Fruit fly (Drosophila melanogaster) whole organism, embryonic: Measurements from ENCODE around the gene Invadolysin.

ENCODE experiments used
- CG10147 ChIP-seq: fragments of 200-800 bp; sonication (Bioruptor generic); optimal IDR thresholded peaks from 2 replicates; lab custom pipeline; 2019; ENCODE audit warnings: missing biosample characterization, mild to moderate bottlenecking, missing genetic modification characterization, moderate library complexity
- CG1024 ChIP-seq: fragments of 200-800 bp; sonication (Bioruptor generic); IDR thresholded peaks from 2 replicates; pipeline ENCODE4 v1.3.6; 2022; ENCODE audit warnings: missing biosample characterization, missing genetic modification characterization
- CG10654 ChIP-seq: fragments of 200-800 bp; sonication (Bioruptor generic); optimal IDR thresholded peaks from 2 replicates; lab custom pipeline; 2016; ENCODE audit warnings: missing biosample characterization, missing genetic modification characterization
- CG11560 ChIP-seq: fragments of 200-800 bp; sonication (Bioruptor generic); IDR thresholded peaks from 3 replicates; pipeline ENCODE4 v1.3.6; 2022; ENCODE audit warnings: missing biosample characterization, missing genetic modification characterization
- CG11696 ChIP-seq: fragments of 200-800 bp; sonication (Bioruptor generic); IDR thresholded peaks from 2 replicates; pipeline ENCODE4 v1.3.6; 2022; ENCODE audit warnings: missing biosample characterization, missing genetic modification characterization
- CG13123 ChIP-seq: fragments of 200-800 bp; sonication (Bioruptor generic); optimal IDR thresholded peaks from 2 replicates; lab custom pipeline; 2016; ENCODE audit warnings: missing biosample characterization, missing genetic modification characterization
- CG1602 ChIP-seq: fragments of 200-800 bp; sonication (Bioruptor generic); optimal IDR thresholded peaks from 3 replicates; lab custom pipeline; 2016; ENCODE audit warnings: missing biosample characterization, missing genetic modification characterization
- CG1647 ChIP-seq: fragments of 200-800 bp; sonication (Bioruptor generic); optimal IDR thresholded peaks from 3 replicates; lab custom pipeline; 2016; ENCODE audit warnings: missing biosample characterization, missing genetic modification characterization
- CG16779 ChIP-seq: fragments of 200-800 bp; sonication (Bioruptor generic); IDR thresholded peaks from 2 replicates; pipeline ENCODE4 v1.3.6; 2022; ENCODE audit warnings: missing biosample characterization, missing genetic modification characterization
- CG17912 ChIP-seq: fragments of 200-800 bp; sonication (Bioruptor generic); optimal IDR thresholded peaks from 2 replicates; lab custom pipeline; 2018; ENCODE audit warnings: missing biosample characterization, mild to moderate bottlenecking, missing genetic modification characterization
- CG1792 ChIP-seq: fragments of 200-800 bp; sonication (Bioruptor generic); optimal IDR thresholded peaks from 2 replicates; lab custom pipeline; 2016; ENCODE audit warnings: missing biosample characterization, missing genetic modification characterization
- CG30403 ChIP-seq: fragments of 200-800 bp; sonication (Bioruptor generic); optimal IDR thresholded peaks from 3 replicates; lab custom pipeline; 2016; ENCODE audit warnings: missing biosample characterization, missing genetic modification characterization
- CG31388 ChIP-seq: fragments of 200-800 bp; sonication (Bioruptor generic); optimal IDR thresholded peaks from 2 replicates; lab custom pipeline; 2016; ENCODE audit warnings: missing biosample characterization, missing genetic modification characterization
- CG3407 ChIP-seq: fragments of 200-800 bp; sonication (Bioruptor generic); optimal IDR thresholded peaks from 2 replicates; lab custom pipeline; 2018; ENCODE audit warnings: missing biosample characterization, mild to moderate bottlenecking, missing genetic modification characterization
- CG34224 ChIP-seq: fragments of 200-800 bp; sonication (Bioruptor generic); IDR thresholded peaks from 3 replicates; pipeline ENCODE4 v1.3.6; 2022; ENCODE audit warnings: missing biosample characterization, missing genetic modification characterization; ENCODE audit not compliant: partially characterized antibody
- CG3726 ChIP-seq: fragments of 200-800 bp; sonication (Bioruptor generic); IDR thresholded peaks from 3 replicates; pipeline ENCODE4, ENCODE4 v1.3.6; 2022; ENCODE audit warnings: missing biosample characterization, missing genetic modification characterization
- CG4730 ChIP-seq: fragments of 200-800 bp; sonication (Bioruptor generic); IDR thresholded peaks from 2 replicates; pipeline ENCODE4 v1.3.6; 2022; ENCODE audit warnings: missing biosample characterization, missing genetic modification characterization
- CG5180 ChIP-seq: fragments of 200-800 bp; sonication (Bioruptor generic); optimal IDR thresholded peaks from 3 replicates; lab custom pipeline; 2017; ENCODE audit warnings: missing biosample characterization, missing genetic modification characterization, mild to moderate bottlenecking, moderate library complexity, missing genetic modification reagents
- CG6791 ChIP-seq: fragments of 200-800 bp; sonication (Bioruptor generic); IDR thresholded peaks from 3 replicates; pipeline ENCODE4 v1.3.6; 2022; ENCODE audit warnings: missing biosample characterization, missing genetic modification characterization; ENCODE audit not compliant: partially characterized antibody
- CG7271 ChIP-seq: fragments of 200-800 bp; sonication (Bioruptor generic); optimal IDR thresholded peaks from 2 replicates; lab custom pipeline; 2018; ENCODE audit warnings: missing biosample characterization, mild to moderate bottlenecking, missing genetic modification characterization, moderate library complexity
- CG9932 ChIP-seq: fragments of 200-800 bp; sonication (Bioruptor generic); IDR thresholded peaks from 2 replicates; pipeline ENCODE4 v1.3.6; 2022; ENCODE audit warnings: missing biosample characterization, missing genetic modification characterization
- CrebB ChIP-seq: fragments of 200-800 bp; sonication (Bioruptor generic); optimal IDR thresholded peaks from 3 replicates; lab custom pipeline; 2018; ENCODE audit warnings: missing biosample characterization, mild to moderate bottlenecking, missing genetic modification characterization
- D ChIP-seq, 2 experiments: fragments of 200-800 bp in 1 of 2; fragments of >200 bp in 1 of 2; sonication (Bioruptor generic) in 1 of 2; optimal IDR thresholded peaks; 2 replicates in 1 of 2; 3 replicates in 1 of 2; lab custom pipeline; 2017; ENCODE audit warnings: mild to moderate bottlenecking in 1 of 2, missing biosample characterization in 1 of 2, missing genetic modification characterization in 1 of 2, missing genetic modification reagents in 1 of 2
- D19B ChIP-seq: fragments of 200-800 bp; sonication (Bioruptor generic); optimal IDR thresholded peaks from 2 replicates; lab custom pipeline; 2017; ENCODE audit warnings: missing biosample characterization, mild to moderate bottlenecking, missing genetic modification characterization
- Dp ChIP-seq: fragments of 200-800 bp; sonication (Bioruptor generic); optimal IDR thresholded peaks from 2 replicates; lab custom pipeline; 2018; ENCODE audit warnings: missing biosample characterization, mild to moderate bottlenecking, missing genetic modification characterization, moderate library complexity
- HLH3B ChIP-seq: fragments of 200-800 bp; sonication (Bioruptor generic); IDR thresholded peaks from 2 replicates; pipeline ENCODE4 v1.3.6; 2022; ENCODE audit warnings: missing biosample characterization, missing genetic modification characterization
- Hand ChIP-seq: fragments of 200-800 bp; sonication (Bioruptor generic); optimal IDR thresholded peaks from 2 replicates; lab custom pipeline; 2017; ENCODE audit warnings: mild to moderate bottlenecking, missing biosample characterization, missing genetic modification reagents, missing genetic modification characterization
- Nf-YA ChIP-seq: fragments of 200-800 bp; sonication (Bioruptor generic); IDR thresholded peaks from 2 replicates; pipeline ENCODE4 v1.3.6; 2022; ENCODE audit warnings: missing biosample characterization, missing genetic modification characterization
- Optix ChIP-seq: fragments of 200-800 bp; sonication (Bioruptor generic); IDR thresholded peaks from 3 replicates; pipeline ENCODE4 v1.3.6; 2022; ENCODE audit warnings: missing biosample characterization, missing genetic modification characterization
- Rx ChIP-seq: fragments of 200-800 bp; sonication (Bioruptor generic); IDR thresholded peaks from 2 replicates; pipeline ENCODE4 v1.3.6; 2022; ENCODE audit warnings: missing biosample characterization, missing genetic modification characterization
- Tbp ChIP-seq: fragments of >200 bp; optimal IDR thresholded peaks from 2 replicates; lab custom pipeline; 2018; ENCODE audit warnings: missing biosample characterization, missing genetic modification characterization
- abd-A ChIP-seq: fragments of 200-800 bp; sonication (Bioruptor generic); optimal IDR thresholded peaks from 3 replicates; lab custom pipeline; 2019; ENCODE audit warnings: missing biosample characterization, mild to moderate bottlenecking, missing genetic modification characterization, moderate library complexity
- bcd ChIP-seq: fragments of 200-800 bp; sonication (Bioruptor generic); optimal IDR thresholded peaks from 2 replicates; lab custom pipeline; 2017; ENCODE audit warnings: missing biosample characterization, mild to moderate bottlenecking, missing genetic modification characterization
- crp ChIP-seq, 2 experiments: fragments of 200-800 bp; sonication (Bioruptor generic); optimal IDR thresholded peaks; 2 replicates in 1 of 2; 3 replicates in 1 of 2; lab custom pipeline; 2017; ENCODE audit warnings: missing biosample characterization in 2 of 2, missing genetic modification characterization in 2 of 2, mild to moderate bottlenecking in 1 of 2, moderate library complexity in 1 of 2
- gt ChIP-seq: fragments of 200-800 bp; sonication (Bioruptor generic); IDR thresholded peaks from 2 replicates; pipeline ENCODE4 v1.3.6; 2022; ENCODE audit warnings: missing biosample characterization, missing genetic modification characterization
- hb ChIP-seq: fragments of 200-800 bp; sonication (Bioruptor generic); IDR thresholded peaks from 3 replicates; pipeline ENCODE4 v1.3.6; 2022; ENCODE audit warnings: missing biosample characterization, missing genetic modification characterization; ENCODE audit not compliant: partially characterized antibody
- inv ChIP-seq: fragments of 200-800 bp; sonication (Bioruptor generic); IDR thresholded peaks from 2 replicates; pipeline ENCODE4 v1.3.6; 2022; ENCODE audit warnings: missing biosample characterization, missing genetic modification characterization; ENCODE audit not compliant: partially characterized antibody
- jigr1 ChIP-seq: fragments of 200-800 bp; sonication (Bioruptor generic); IDR thresholded peaks from 3 replicates; pipeline ENCODE4 v1.3.6; 2022; ENCODE audit warnings: missing biosample characterization, missing genetic modification characterization
- peb ChIP-seq: fragments of 200-800 bp; sonication (Bioruptor generic); IDR thresholded peaks from 2 replicates; pipeline ENCODE4 v1.3.6; 2022; ENCODE audit warnings: missing biosample characterization, missing genetic modification characterization
- row ChIP-seq: fragments of 200-800 bp; sonication (Bioruptor generic); IDR thresholded peaks from 3 replicates; pipeline ENCODE4 v1.3.6; 2022; ENCODE audit warnings: missing biosample characterization, missing genetic modification characterization
- sc ChIP-seq, 3 experiments: fragments of >200 bp in 2 of 3; fragments of 200-800 bp in 1 of 3; sonication (Bioruptor generic) in 1 of 3; optimal IDR thresholded peaks; 2 replicates in 2 of 3; 3 replicates in 1 of 3; lab custom pipeline; 2017; ENCODE audit warnings: mild to moderate bottlenecking in 1 of 3, missing biosample characterization in 1 of 3, missing genetic modification characterization in 1 of 3, missing genetic modification reagents in 1 of 3
- scrt ChIP-seq: fragments of 200-800 bp; sonication (Bioruptor generic); optimal IDR thresholded peaks from 2 replicates; lab custom pipeline; 2018; ENCODE audit warnings: missing biosample characterization, mild to moderate bottlenecking, missing genetic modification characterization, moderate library complexity
- slp2 ChIP-seq: fragments of 200-800 bp; sonication (Bioruptor generic); optimal IDR thresholded peaks from 2 replicates; lab custom pipeline; 2016; ENCODE audit warnings: missing biosample characterization, missing genetic modification characterization
- sna ChIP-seq: fragments of 200-800 bp; sonication (Bioruptor generic); IDR thresholded peaks from 2 replicates; pipeline ENCODE4 v1.3.6; 2022; ENCODE audit warnings: missing biosample characterization, missing genetic modification characterization; ENCODE audit not compliant: partially characterized antibody
- so ChIP-seq: fragments of 200-800 bp; sonication (Bioruptor generic); IDR thresholded peaks from 3 replicates; pipeline ENCODE4 v1.3.6; 2022; ENCODE audit warnings: missing biosample characterization, missing genetic modification characterization
- tgo ChIP-seq: fragments of 200-800 bp; sonication (Bioruptor generic); IDR thresholded peaks from 3 replicates; pipeline ENCODE4 v1.3.6; 2022; ENCODE audit warnings: missing biosample characterization, missing genetic modification characterization
- vnd ChIP-seq: fragments of 200-800 bp; sonication (Bioruptor generic); IDR thresholded peaks from 3 replicates; pipeline ENCODE4 v1.3.6; 2022; ENCODE audit warnings: missing biosample characterization, missing genetic modification characterization; ENCODE audit not compliant: partially characterized antibody

Invadolysin gene

DNA sequence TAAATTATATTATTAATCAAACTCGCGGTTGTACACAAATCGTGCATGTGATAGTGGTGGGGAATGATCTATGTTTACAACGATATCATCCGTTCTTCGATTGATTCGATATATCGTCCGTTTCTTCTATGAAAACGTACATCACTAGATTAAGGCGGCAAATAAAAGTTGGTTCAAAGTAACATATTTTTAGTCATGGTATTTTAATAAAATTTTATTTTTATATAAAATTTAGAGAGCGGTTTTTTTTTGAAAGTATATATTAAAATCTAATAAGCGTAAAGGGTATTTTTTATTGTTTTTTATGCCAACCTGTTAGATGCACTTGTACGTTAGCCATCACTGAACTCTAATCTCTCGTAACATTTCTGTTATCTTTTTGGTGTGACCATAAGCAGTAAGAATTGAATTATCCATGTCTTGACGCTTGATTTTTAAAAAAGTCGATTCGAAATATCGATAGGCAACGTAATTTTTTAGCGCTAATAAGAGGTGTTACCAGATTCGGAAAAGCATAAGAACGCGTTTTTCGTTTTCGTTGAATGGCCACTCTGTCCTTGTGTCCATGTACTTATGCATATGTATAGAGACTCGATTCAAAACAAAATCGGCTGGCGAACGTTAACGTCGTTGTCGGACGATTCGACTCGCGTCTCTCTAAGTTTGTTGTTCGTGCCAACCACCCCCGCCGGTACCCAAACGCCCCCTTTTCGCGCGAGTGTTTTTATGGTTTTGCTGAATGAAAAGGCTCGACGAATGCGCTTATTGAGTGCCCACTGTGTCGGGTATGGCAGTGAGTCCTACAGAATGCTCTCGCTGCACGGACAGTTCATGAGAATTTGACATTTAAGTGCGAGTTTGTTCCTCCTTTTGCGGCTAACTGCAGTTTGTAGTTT lies at the start of gene Invadolysin, which contains the start of gene TAF1B (continued):
- TF ChIP-seq CrebB (tag; lab: Kevin White, UChicago) (peak; percentile 32), Hand (GFP tag; lab: Kevin White, UChicago) (peak; percentile 57), CG3407 (GFP tag; lab: Kevin White, UChicago) (no peak), Nf-YA (GFP tag; lab: Robert Waterston, UW) (no peak), sna (peak; percentile 93), CG10654 (GFP tag; lab: Kevin White, UChicago) (peak; percentile 17), CG1792 (GFP tag; lab: Kevin White, UChicago) (no peak), inv (peak; percentile 94), vnd (GFP tag; lab: Robert Waterston, UW) (peak; percentile 80), CG6791 (GFP tag; lab: Robert Waterston, UW) (peak; percentile 93), jigr1 (GFP tag; lab: Robert Waterston, UW) (no peak), row (GFP tag; lab: Robert Waterston, UW) (peak; percentile 67), CG7271 (peak; percentile 25), CG11696 (0 out of 2 replicates have a peak, but pooled peaks have one; percentile 10), CG3726 (GFP tag; lab: Robert Waterston, UW) (no peak), CG9932 (GFP tag; lab: Robert Waterston, UW) (peak; percentile 90), CG1647 (peak; percentile 14), CG31388 (no peak), gt (GFP tag; lab: Robert Waterston, UW) (no peak), CG1024 (GFP tag; lab: Robert Waterston, UW) (no peak), CG13123 (GFP tag; lab: Kevin White, UChicago) (no peak), CG4730 (GFP tag; lab: Robert Waterston, UW) (no peak), D (optimal IDR thresholded peaks at IDR 0.05; lab: Kevin White, UChicago) (peak; percentile 72), D (GFP tag; optimal IDR thresholded peaks at IDR 0.05; lab: Kevin White, UChicago) (no peak), hb (GFP tag; lab: Robert Waterston, UW) (peak; percentile 89), crp (GFP tag; optimal IDR thresholded peaks at IDR 0.05; lab: Kevin White, UChicago) (peak in 1 of 2 experiments; percentile 6), abd-A (tag; lab: Kevin White, UChicago) (peak; percentile 72), Tbp (GFP tag; lab: Kevin White, UChicago) (peak; percentile 11), Rx (GFP tag; lab: Robert Waterston, UW) (no peak), Dp (peak; percentile 89), scrt (peak; percentile 6), CG17912 (GFP tag; lab: Kevin White, UChicago) (no peak), slp2 (GFP tag; lab: Kevin White, UChicago) (no peak), D19B (no peak), sc (optimal IDR thresholded peaks at IDR 0.05; lab: Kevin White, UChicago) (no peak), sc (GFP tag; optimal IDR thresholded peaks at IDR 0.05; lab: Kevin White, UChicago) (no peak), CG10147 (GFP tag; lab: Kevin White, UChicago) (peak; percentile 51), CG16779 (no peak), bcd (peak; percentile 14), CG5180 (GFP tag; lab: Kevin White, UChicago) (no peak), Optix (GFP tag; lab: Robert Waterston, UW) (no peak), so (GFP tag; lab: Robert Waterston, UW) (no peak), CG11560 (tag; lab: Robert Waterston, UW) (no peak), CG34224 (peak; percentile 91), tgo (GFP tag; lab: Robert Waterston, UW) (peak; percentile 43; the same call in 2 of the 3 replicates), peb (GFP tag; lab: Robert Waterston, UW) (no peak), CG30403 (GFP tag; lab: Kevin White, UChicago) (peak; percentile 63), CG1602 (GFP tag; lab: Kevin White, UChicago) (peak; percentile 66), HLH3B (GFP tag; lab: Robert Waterston, UW) (0 out of 2 replicates have a peak, but pooled peaks have one; percentile 22)
